Fruit fly (Drosophila melanogaster) whole organism, prepupa: ENCODE measurements around the gene SLC22A.

ENCODE experiments used
- CG10631 ChIP-seq: fragments of 200-800 bp; sonication (Bioruptor generic); optimal IDR thresholded peaks from 2 replicates; lab custom pipeline; 2016; ENCODE audit warnings: missing biosample characterization, missing genetic modification characterization
- CG11294 ChIP-seq: fragments of 200-800 bp; sonication (Bioruptor generic); IDR thresholded peaks from 2 replicates; pipeline ENCODE4 v1.3.6; 2022; ENCODE audit warnings: missing biosample characterization, missing genetic modification characterization
- CG11762 ChIP-seq: fragments of 200-800 bp; sonication (Bioruptor generic); optimal IDR thresholded peaks from 3 replicates; lab custom pipeline; 2016; ENCODE audit warnings: missing biosample characterization, missing genetic modification characterization; ENCODE audit not compliant: insufficient read depth
- CG11902 ChIP-seq: fragments of 200-800 bp; sonication (Bioruptor generic); optimal IDR thresholded peaks from 3 replicates; lab custom pipeline; 2016; ENCODE audit warnings: missing biosample characterization, missing genetic modification characterization
- CG1621 ChIP-seq: fragments of 200-800 bp; sonication (Bioruptor generic); optimal IDR thresholded peaks from 3 replicates; lab custom pipeline; 2018; ENCODE audit warnings: missing biosample characterization, mild to moderate bottlenecking, missing genetic modification characterization
- CG16779 ChIP-seq: fragments of 200-800 bp; sonication (Bioruptor generic); optimal IDR thresholded peaks from 3 replicates; lab custom pipeline; 2017; ENCODE audit warnings: missing biosample characterization, mild to moderate bottlenecking, missing genetic modification characterization
- CG3032 ChIP-seq: fragments of 200-800 bp; optimal IDR thresholded peaks from 2 replicates; lab custom pipeline; 2019; ENCODE audit warnings: missing biosample characterization, mild to moderate bottlenecking, missing genetic modification characterization, moderate library complexity
- CG31627 ChIP-seq: fragments of 200-800 bp; sonication (Bioruptor generic); optimal IDR thresholded peaks from 3 replicates; lab custom pipeline; 2016; ENCODE audit warnings: missing biosample characterization, missing genetic modification characterization
- CG32006 ChIP-seq: fragments of 200-800 bp; sonication (Bioruptor generic); optimal IDR thresholded peaks from 3 replicates; lab custom pipeline; 2017; ENCODE audit warnings: missing biosample characterization, mild to moderate bottlenecking, missing genetic modification characterization
- CG34406 ChIP-seq: fragments of 200-800 bp; sonication (Bioruptor generic); optimal IDR thresholded peaks from 3 replicates; lab custom pipeline; 2016; ENCODE audit warnings: missing biosample characterization, missing genetic modification characterization
- CG4318 ChIP-seq: fragments of 200-800 bp; sonication (Bioruptor generic); optimal IDR thresholded peaks from 3 replicates; lab custom pipeline; 2017; ENCODE audit warnings: missing biosample characterization, mild to moderate bottlenecking, missing genetic modification characterization
- CG6163 ChIP-seq: fragments of 200-800 bp; sonication (Bioruptor generic); IDR thresholded peaks from 3 replicates; pipeline ENCODE4 v1.3.6; 2022; ENCODE audit warnings: missing biosample characterization, missing genetic modification characterization
- CG6276 ChIP-seq: fragments of 200-800 bp; sonication (Bioruptor generic); optimal IDR thresholded peaks from 2 replicates; lab custom pipeline; 2017; ENCODE audit warnings: missing biosample characterization, mild to moderate bottlenecking, missing genetic modification characterization
- CG6792 ChIP-seq: fragments of 200-800 bp; sonication (Bioruptor generic); optimal IDR thresholded peaks from 3 replicates; lab custom pipeline; 2016; ENCODE audit warnings: missing biosample characterization, missing genetic modification characterization
- CG6854 ChIP-seq: fragments of 200-800 bp; sonication (Bioruptor generic); optimal IDR thresholded peaks from 2 replicates; lab custom pipeline; 2017; ENCODE audit warnings: missing biosample characterization, mild to moderate bottlenecking, missing genetic modification characterization
- CG7368 ChIP-seq: fragments of 200-800 bp; sonication (Bioruptor generic); optimal IDR thresholded peaks from 3 replicates; lab custom pipeline; 2016; ENCODE audit warnings: missing biosample characterization, missing genetic modification characterization
- CG8119 ChIP-seq: fragments of 200-800 bp; sonication (Bioruptor generic); IDR thresholded peaks from 3 replicates; pipeline ENCODE4 v1.3.6; 2022; ENCODE audit warnings: missing biosample characterization, missing genetic modification characterization
- CG8632 ChIP-seq: fragments of 200-800 bp; sonication (Bioruptor generic); optimal IDR thresholded peaks from 3 replicates; lab custom pipeline; 2016; ENCODE audit warnings: missing biosample characterization, missing genetic modification characterization
- CG9139 ChIP-seq: fragments of 200-800 bp; sonication (Bioruptor generic); optimal IDR thresholded peaks from 3 replicates; lab custom pipeline; 2017; ENCODE audit warnings: missing biosample characterization, mild to moderate bottlenecking, missing genetic modification characterization
- Eip78C ChIP-seq: fragments of 200-800 bp; sonication (Bioruptor generic); peaks from one replicate; lab custom pipeline; 2016; ENCODE audit warnings: missing biosample characterization, missing genetic modification characterization
- Eip93F ChIP-seq: fragments of 200-800 bp; sonication (Bioruptor generic); optimal IDR thresholded peaks from 2 replicates; lab custom pipeline; 2016; ENCODE audit warnings: missing biosample characterization, mild to moderate bottlenecking, missing genetic modification characterization
- Ets96B ChIP-seq: fragments of 200-800 bp; optimal IDR thresholded peaks from 2 replicates; lab custom pipeline; 2019; ENCODE audit warnings: missing biosample characterization, mild to moderate bottlenecking, missing genetic modification characterization, moderate library complexity
- Gug ChIP-seq: fragments of 200-800 bp; sonication (Bioruptor generic); IDR thresholded peaks from 2 replicates; pipeline ENCODE4 v1.3.6; 2022; ENCODE audit warnings: missing biosample characterization, missing genetic modification characterization
- Hr38 ChIP-seq: sonication (Bioruptor generic); optimal IDR thresholded peaks from 2 replicates; lab custom pipeline; 2016; ENCODE audit warnings: missing biosample characterization, missing genetic modification characterization
- Hr39 ChIP-seq: fragments of 200-800 bp; sonication (Bioruptor generic); optimal IDR thresholded peaks from 2 replicates; lab custom pipeline; 2016; ENCODE audit warnings: missing biosample characterization, missing genetic modification characterization
- Lpt ChIP-seq: fragments of 200-800 bp; sonication (Bioruptor generic); optimal IDR thresholded peaks from 3 replicates; lab custom pipeline; 2016; ENCODE audit warnings: missing biosample characterization, missing genetic modification characterization
- Met ChIP-seq: fragments of 200-800 bp; sonication (Bioruptor generic); optimal IDR thresholded peaks from 3 replicates; lab custom pipeline; 2016; ENCODE audit warnings: missing biosample characterization, missing genetic modification characterization
- OdsH ChIP-seq: fragments of 200-800 bp; sonication (Bioruptor generic); optimal IDR thresholded peaks from 3 replicates; lab custom pipeline; 2016; ENCODE audit warnings: missing biosample characterization, missing genetic modification characterization
- Smox ChIP-seq: fragments of 200-800 bp; sonication (Bioruptor generic); optimal IDR thresholded peaks from 3 replicates; lab custom pipeline; 2016; ENCODE audit warnings: missing biosample characterization, missing genetic modification characterization
- Sox15 ChIP-seq: fragments of 200-800 bp; sonication (Bioruptor generic); optimal IDR thresholded peaks from 3 replicates; lab custom pipeline; 2016; ENCODE audit warnings: missing biosample characterization, missing genetic modification characterization
- achi ChIP-seq: fragments of 200-800 bp; sonication (Bioruptor generic); optimal IDR thresholded peaks from 3 replicates; lab custom pipeline; 2016; ENCODE audit warnings: missing biosample characterization, missing genetic modification characterization
- cyc ChIP-seq: fragments of 200-800 bp; sonication (Bioruptor generic); optimal IDR thresholded peaks from 3 replicates; lab custom pipeline; 2016; ENCODE audit warnings: missing biosample characterization, missing genetic modification characterization
- dac ChIP-seq: fragments of 200-800 bp; sonication (Bioruptor generic); optimal IDR thresholded peaks from 2 replicates; lab custom pipeline; 2017; ENCODE audit warnings: missing biosample characterization, mild to moderate bottlenecking, missing genetic modification characterization
- dsx ChIP-seq: fragments of 200-800 bp; optimal IDR thresholded peaks from 3 replicates; lab custom pipeline; 2019; ENCODE audit warnings: missing biosample characterization, mild to moderate bottlenecking, missing genetic modification characterization, moderate library complexity; ENCODE audit not compliant: poor library complexity, severe bottlenecking
- eg ChIP-seq: fragments of 200-800 bp; sonication (Bioruptor generic); IDR thresholded peaks from 3 replicates; pipeline ENCODE4 v1.3.6; 2022; ENCODE audit warnings: missing biosample characterization, missing genetic modification characterization
- esn ChIP-seq: fragments of 200-800 bp; sonication (Bioruptor generic); optimal IDR thresholded peaks from 2 replicates; lab custom pipeline; 2016; ENCODE audit warnings: missing biosample characterization, mild to moderate bottlenecking, missing genetic modification characterization, moderate library complexity
- fd59A ChIP-seq: fragments of 200-800 bp; sonication (Bioruptor generic); optimal IDR thresholded peaks from 2 replicates; lab custom pipeline; 2017; ENCODE audit warnings: missing biosample characterization, mild to moderate bottlenecking, missing genetic modification characterization, missing genetic modification reagents
- lz ChIP-seq: fragments of 200-800 bp; sonication (Bioruptor generic); optimal IDR thresholded peaks from 3 replicates; lab custom pipeline; 2016; ENCODE audit warnings: missing biosample characterization, missing genetic modification characterization
- net ChIP-seq: fragments of 200-800 bp; sonication (Bioruptor generic); optimal IDR thresholded peaks from 3 replicates; lab custom pipeline; 2016; ENCODE audit warnings: missing biosample characterization, missing genetic modification characterization
- spab ChIP-seq: fragments of 200-800 bp; sonication (Bioruptor generic); optimal IDR thresholded peaks from 2 replicates; lab custom pipeline; 2017; ENCODE audit warnings: missing biosample characterization, mild to moderate bottlenecking, missing genetic modification characterization, missing genetic modification reagents
- ss ChIP-seq, 2 experiments: fragments of 200-800 bp; sonication (Bioruptor generic); optimal IDR thresholded peaks; 2 replicates in 1 of 2; 3 replicates in 1 of 2; lab custom pipeline; 2017 to 2018; ENCODE audit warnings: mild to moderate bottlenecking in 2 of 2, missing biosample characterization in 2 of 2, missing genetic modification characterization in 2 of 2, moderate library complexity in 1 of 2
- svp ChIP-seq: fragments of 200-800 bp; sonication (Bioruptor generic); peaks from one replicate; lab custom pipeline; 2016; ENCODE audit warnings: missing biosample characterization, missing genetic modification characterization
- vri ChIP-seq: fragments of 200-800 bp; sonication (Bioruptor generic); optimal IDR thresholded peaks from 3 replicates; lab custom pipeline; 2016; ENCODE audit warnings: missing biosample characterization, mild to moderate bottlenecking, missing genetic modification characterization

The SLC22A gene

dm6 chr3L:21894774-21895173, 39.7 kb upstream of the SLC22A start (continued):
- TF ChIP-seq CG9139 (GFP tag; lab: Kevin White, UChicago) (peak; percentile 11), CG6854 (GFP tag; lab: Kevin White, UChicago) (peak; percentile 0), spab (GFP tag; lab: Kevin White, UChicago) (peak; percentile 35), dac (GFP tag; lab: Kevin White, UChicago) (peak; percentile 29), dsx (GFP tag; lab: Kevin White, UChicago) (peak; percentile 69), ss (GFP tag; optimal IDR thresholded peaks at IDR 0.05; lab: Kevin White, UChicago) (peak; percentile 74 to 79)

dm6 chr3L:21896217-21896616, 38.3 kb upstream of the SLC22A start:
- 0 out of 3 replicates have a peak, but pooled peaks have one; percentile 29 for TF ChIP-seq eg
- TF ChIP-seq CG6163 (GFP tag; lab: Robert Waterston, UW) = peak; percentile 67
- TF ChIP-seq Smox (GFP tag; lab: Kevin White, UChicago) = no peak
- peak; percentile 83 for TF ChIP-seq Lpt
- peak; percentile 63 for TF ChIP-seq CG6276 (GFP tag; lab: Kevin White, UChicago)
- no peak for TF ChIP-seq net (GFP tag; lab: Kevin White, UChicago)
- TF ChIP-seq esn (GFP tag; lab: Kevin White, UChicago) = no peak
- peak; percentile 28; the same call in 1 of the 3 replicates for TF ChIP-seq CG8119 (GFP tag; lab: Robert Waterston, UW)
- no peak for TF ChIP-seq CG8632 (GFP tag; lab: Kevin White, UChicago)
- TF ChIP-seq CG9139 (GFP tag; lab: Kevin White, UChicago) = no peak
- TF ChIP-seq Sox15 = no peak
- TF ChIP-seq CG32006 = peak; percentile 5

- TF ChIP-seq fd59A (GFP tag; lab: Kevin White, UChicago) (no peak), lz (no peak), svp (GFP tag; lab: Kevin White, UChicago) (peak; percentile 40)
These were observed 35.0 kb upstream of the SLC22A start for dm6 chr3L:21899488-21899887.

dm6 chr3L:21908860-21909259, 25.6 kb upstream of the SLC22A start:
- TF ChIP-seq CG6276 (GFP tag; lab: Kevin White, UChicago) (no peak), CG6792 (GFP tag; lab: Kevin White, UChicago) (no peak), Eip78C (GFP tag; lab: Kevin White, UChicago) (peak; percentile 16), svp (GFP tag; lab: Kevin White, UChicago) (peak; percentile 19), Hr39 (GFP tag; lab: Kevin White, UChicago) (no peak)

dm6 chr3L:21918605-21919004, 15.9 kb upstream of the SLC22A start:
- TF ChIP-seq Eip93F (GFP tag; lab: Kevin White, UChicago) (no peak), dsx (GFP tag; lab: Kevin White, UChicago) (peak; percentile 25), CG4318 (GFP tag; lab: Kevin White, UChicago) (no peak), OdsH (GFP tag; lab: Kevin White, UChicago) (peak; percentile 35), CG8632 (GFP tag; lab: Kevin White, UChicago) (peak; percentile 1), spab (GFP tag; lab: Kevin White, UChicago) (peak; percentile 30), CG6792 (GFP tag; lab: Kevin White, UChicago) (no peak), net (GFP tag; lab: Kevin White, UChicago) (no peak), CG10631 (GFP tag; lab: Kevin White, UChicago) (peak; percentile 53), Lpt (peak; percentile 48), CG34406 (GFP tag; lab: Kevin White, UChicago) (no peak), eg (no peak), CG31627 (GFP tag; lab: Kevin White, UChicago) (no peak), CG11762 (GFP tag; lab: Kevin White, UChicago) (peak; percentile 39), CG1621 (no peak), CG11294 (no peak), ss (GFP tag; optimal IDR thresholded peaks at IDR 0.05; lab: Kevin White, UChicago) (peak in 1 of 2 experiments; percentile 7), Sox15 (no peak), vri (no peak), CG16779 (tag; lab: Kevin White, UChicago) (no peak), fd59A (GFP tag; lab: Kevin White, UChicago) (no peak), achi (GFP tag; lab: Kevin White, UChicago) (no peak), Ets96B (peak; percentile 53), Met (GFP tag; lab: Kevin White, UChicago) (no peak), Smox (GFP tag; lab: Kevin White, UChicago) (no peak), cyc (no peak), CG11902 (GFP tag; lab: Kevin White, UChicago) (no peak), CG7368 (GFP tag; lab: Kevin White, UChicago) (no peak), CG3032 (peak; percentile 56), Gug (GFP tag; lab: Robert Waterston, UW) (no peak), Hr38 (GFP tag; lab: Kevin White, UChicago) (no peak)
